Worm (Caenorhabditis elegans): ENCODE results near the gene idi-1.
A peak's percentile ranks its signal among the peaks of the same experiment; 100 is the strongest.

The idi-1 gene

DNA sequence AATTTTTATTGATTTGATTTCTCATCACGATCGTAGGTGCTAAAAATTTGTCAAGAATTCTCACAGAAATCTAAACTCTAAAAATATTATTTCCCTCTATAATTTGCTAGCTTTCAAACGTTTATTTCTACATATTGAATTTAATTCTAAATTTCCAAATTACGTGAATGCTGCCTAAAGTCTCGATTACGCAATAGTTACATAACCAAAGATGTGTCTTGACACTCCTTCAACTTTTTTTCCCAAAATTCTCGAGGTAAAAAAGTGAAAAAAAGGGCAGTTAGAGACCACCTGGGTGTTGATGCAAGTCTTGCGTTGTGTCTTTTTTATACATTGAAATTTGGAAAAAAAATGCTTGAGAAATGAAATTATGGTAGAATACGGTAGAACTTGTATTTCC is 39.7 kb upstream of the idi-1 start:
- no peak for TF ChIP-seq ces-1 (GFP tag; optimal IDR thresholded peaks at IDR 0.05)
- no peak for TF ChIP-seq dsc-1 (tag; optimal IDR thresholded peaks at IDR 0.05)
- TF ChIP-seq mab-9 (GFP tag; IDR thresholded peaks at IDR 0.05) = no peak
- TF ChIP-seq jun-1 (tag; optimal IDR thresholded peaks at IDR 0.05) = no peak
- TF ChIP-seq nhr-71 (tag; optimal IDR thresholded peaks at IDR 0.05) = no peak
- TF ChIP-seq isw-1 (GFP tag; IDR thresholded peaks at IDR 0.05) = no peak
- no peak for TF ChIP-seq mdl-1 (tag; optimal IDR thresholded peaks at IDR 0.05)
- no peak for TF ChIP-seq swsn-7 (tag; optimal IDR thresholded peaks at IDR 0.05)
- no peak for TF ChIP-seq unc-98 (GFP tag; IDR thresholded peaks at IDR 0.05)
- TF ChIP-seq nhr-76 (tag; optimal IDR thresholded peaks at IDR 0.05) = no peak
- TF ChIP-seq nhr-84 (tag; optimal IDR thresholded peaks at IDR 0.05) = no peak
- TF ChIP-seq C04F5.9 (tag; optimal IDR thresholded peaks at IDR 0.05) = no peak
- TF ChIP-seq lin-13 (GFP tag; optimal IDR thresholded peaks at IDR 0.05) = no peak
- no peak for TF ChIP-seq tbx-2 (tag; optimal IDR thresholded peaks at IDR 0.05)
- no peak for TF ChIP-seq fkh-10 (GFP tag; optimal IDR thresholded peaks at IDR 0.05)
- TF ChIP-seq elt-2 (tag; optimal IDR thresholded peaks at IDR 0.05) = no peak
- no peak for TF ChIP-seq nhr-20 (tag; optimal IDR thresholded peaks at IDR 0.05)
- TF ChIP-seq pax-3 (tag; optimal IDR thresholded peaks at IDR 0.05) = no peak

DNA sequence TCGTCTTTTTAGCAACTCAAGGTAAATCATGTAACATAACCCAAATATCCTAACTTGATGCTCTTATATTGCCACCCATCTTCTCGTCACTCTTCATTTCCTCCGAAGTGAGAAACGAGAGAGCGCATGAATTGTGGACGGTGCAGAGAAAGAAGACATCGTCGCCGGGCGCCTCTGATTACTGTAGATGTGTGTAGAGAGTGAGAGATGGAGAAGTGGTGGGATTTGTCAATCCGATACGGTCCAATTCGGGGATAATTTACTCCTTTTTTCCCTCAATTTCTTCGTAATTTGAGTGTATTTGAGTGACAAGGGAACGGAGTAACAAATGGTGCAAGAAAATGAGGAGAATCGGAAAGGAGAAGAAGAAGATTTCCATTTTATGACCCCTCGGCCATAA is 30.4 kb upstream of the idi-1 start:
- TF ChIP-seq nhr-28 (tag; optimal IDR thresholded peaks at IDR 0.05) (no peak), zag-1 (tag; optimal IDR thresholded peaks at IDR 0.05) (no peak), lsy-2 (tag; optimal IDR thresholded peaks at IDR 0.05) (peak in 1 of 2 experiments; percentile 16), efl-3 (GFP tag; optimal IDR thresholded peaks at IDR 0.05) (no peak), pqm-1 (tag; optimal IDR thresholded peaks at IDR 0.05) (no peak), skn-1 (tag; optimal IDR thresholded peaks at IDR 0.05) (no peak), vab-15 (tag; optimal IDR thresholded peaks at IDR 0.05) (no peak), blmp-1 (tag; optimal IDR thresholded peaks at IDR 0.05) (peak; percentile 8), lin-14 (GFP tag; optimal IDR thresholded peaks at IDR 0.05) (no peak)

DNA sequence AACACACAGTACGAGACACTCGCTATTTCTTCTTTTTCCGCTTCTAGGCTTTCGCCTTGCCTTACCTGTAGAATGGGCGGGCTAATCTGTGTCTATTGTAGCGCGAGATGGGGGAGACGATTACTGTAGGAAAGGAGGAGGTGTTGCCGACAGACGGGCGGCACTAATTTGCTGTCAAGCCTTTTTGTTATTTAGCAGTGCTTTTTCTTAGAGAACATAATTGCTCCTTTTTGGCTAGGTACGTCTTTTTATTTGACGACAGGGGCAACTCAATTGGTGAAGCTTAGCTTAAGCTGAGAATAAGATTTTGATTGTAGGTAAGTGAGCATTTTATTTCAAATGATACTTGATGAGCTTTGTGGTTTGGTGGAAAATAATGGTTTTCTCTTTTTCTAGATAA is 27.8 kb upstream of the idi-1 start:
- TF ChIP-seq fos-1 (tag; optimal IDR thresholded peaks at IDR 0.05) = no peak
- TF ChIP-seq lin-39 (tag; optimal IDR thresholded peaks at IDR 0.05) = no peak
- no peak for TF ChIP-seq F16B12.6 (tag; optimal IDR thresholded peaks at IDR 0.05)
- TF ChIP-seq dpl-1 (GFP tag; optimal IDR thresholded peaks at IDR 0.05) = no peak
- TF ChIP-seq sox-4 (tag; optimal IDR thresholded peaks at IDR 0.05) = no peak
- TF ChIP-seq nhr-12 (tag; optimal IDR thresholded peaks at IDR 0.05) = no peak
- TF ChIP-seq ceh-88 (GFP tag; IDR thresholded peaks at IDR 0.05) = no peak
- TF ChIP-seq elt-3 (tag; optimal IDR thresholded peaks at IDR 0.05) = no peak
- no peak for TF ChIP-seq ama-1 (optimal IDR thresholded peaks at IDR 0.05)
- no peak for TF ChIP-seq ets-5 (GFP tag; IDR thresholded peaks at IDR 0.05)
- TF ChIP-seq irx-1 (tag; optimal IDR thresholded peaks at IDR 0.05) = no peak
- no peak for TF ChIP-seq lsy-2 (tag; optimal IDR thresholded peaks at IDR 0.05)
- TF ChIP-seq vab-15 (tag; optimal IDR thresholded peaks at IDR 0.05) = no peak
- TF ChIP-seq fkh-10 (GFP tag; optimal IDR thresholded peaks at IDR 0.05) = no peak
- no peak for TF ChIP-seq nhr-28 (tag; optimal IDR thresholded peaks at IDR 0.05)
- no peak for TF ChIP-seq ces-1 (GFP tag; optimal IDR thresholded peaks at IDR 0.05)

DNA sequence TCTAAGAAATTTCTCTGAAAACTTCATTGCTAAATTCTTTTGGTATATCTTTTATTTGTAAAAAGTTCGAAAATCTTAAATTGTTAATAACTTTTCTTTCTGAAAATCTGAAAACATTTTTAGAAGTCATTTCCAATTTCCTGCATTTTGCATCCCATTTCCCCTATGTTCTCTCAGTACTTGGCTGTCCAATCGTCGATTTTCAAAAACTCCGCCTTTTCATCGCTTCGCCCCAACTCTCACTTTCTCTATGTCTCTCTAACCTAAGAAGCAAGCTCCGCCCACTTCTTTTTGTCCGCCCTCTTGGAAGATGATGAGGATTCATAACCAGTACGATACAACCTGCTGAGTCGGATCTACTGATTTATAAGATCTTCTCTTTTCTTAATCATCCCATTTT is 26.4 kb upstream of the idi-1 start:
- TF ChIP-seq fkh-10 (GFP tag; optimal IDR thresholded peaks at IDR 0.05) = no peak
- peak; percentile 17 for TF ChIP-seq snu-23 (GFP tag; optimal IDR thresholded peaks at IDR 0.05)
- TF ChIP-seq ceh-88 (GFP tag; IDR thresholded peaks at IDR 0.05) = no peak
- no peak for TF ChIP-seq lir-3 (tag; optimal IDR thresholded peaks at IDR 0.05; ENCODE audit: poor library complexity)
- no peak for TF ChIP-seq sox-4 (tag; optimal IDR thresholded peaks at IDR 0.05)
- TF ChIP-seq lsy-2 (tag; optimal IDR thresholded peaks at IDR 0.05) = peak in 1 of 2 experiments; percentile 50
- no peak for TF ChIP-seq hpl-2 (GFP tag; optimal IDR thresholded peaks at IDR 0.05)
- no peak for TF ChIP-seq Y116A8C.19 (tag; optimal IDR thresholded peaks at IDR 0.05; ENCODE audit: borderline replicate concordance)
- no peak for TF ChIP-seq zip-4 (GFP tag; optimal IDR thresholded peaks at IDR 0.05)
- peak; percentile 65 for TF ChIP-seq blmp-1 (tag; optimal IDR thresholded peaks at IDR 0.05)

All from whole organism, L1 larva.